Fruit fly (Drosophila melanogaster) S2 (cell line): ENCODE results near the gene CG43182.

ENCODE experiments used
- CG8478 ChIP-seq: fragments of >200 bp; optimal IDR thresholded peaks from 2 replicates; lab custom pipeline; 2018
- CTCF ChIP-seq, 2 experiments: fragments of >200 bp; optimal IDR thresholded peaks; 2 replicates each; lab custom pipeline; 2018

dm6 chrX:390457-390856, 37.6 kb downstream of the CG43182 start:
- TF ChIP-seq CG8478 (lab: Kevin White, UChicago): no peak
- TF ChIP-seq CTCF (optimal IDR thresholded peaks at IDR 0.05; lab: Kevin White, UChicago): no peak
